Fruit fly (Drosophila melanogaster) Kc167 (cell line): ENCODE data around the gene DZIP1.

Source experiments
- Myc ChIP-seq: fragments of >200 bp; optimal IDR thresholded peaks from 2 replicates; lab custom pipeline; 2017; ENCODE audit warnings: missing external identifiers
- h ChIP-seq: fragments of >200 bp; optimal IDR thresholded peaks from 3 replicates; lab custom pipeline; 2018; ENCODE audit warnings: missing external identifiers

DNA sequence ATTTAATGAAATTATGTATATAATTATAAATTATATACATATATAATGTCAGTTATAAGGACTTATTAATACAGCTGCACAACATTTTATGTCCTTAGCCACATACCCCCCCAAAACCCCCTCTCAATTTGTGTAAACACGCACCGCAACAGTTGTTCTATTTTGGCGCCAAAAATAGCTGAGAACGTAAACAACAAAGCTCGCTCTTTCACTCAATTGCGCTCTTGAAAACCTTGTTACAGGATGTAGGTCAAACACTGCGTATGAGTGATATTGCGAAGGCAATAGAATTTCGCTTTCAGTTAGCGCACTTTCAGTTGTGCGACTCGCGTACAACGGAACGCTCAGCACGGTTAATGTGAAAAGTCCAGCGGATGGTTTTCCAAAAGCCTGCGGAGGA, 29.3 kb downstream of the DZIP1 start, which contains the start of gene Esyt2:
- TF ChIP-seq Myc (lab: Kevin White, UChicago) (no peak), h (lab: Kevin White, UChicago) (no peak)
